Worm (Caenorhabditis elegans) whole organism, L2 larva: ENCODE results near the gene srz-20.
"Not testable (repeated sequence)": the region's sequence is repeated elsewhere in the genome, so short reads cannot be mapped to it uniquely, and the experiment has no call there.

Source experiments
- ZK546.5 ChIP-seq: sonication (generic microtip); optimal IDR thresholded peaks from 2 replicates; lab custom pipeline; 2017; ENCODE audit warnings: missing biosample characterization, missing genetic modification characterization
- alr-1 ChIP-seq: fragments of 150-350 bp; optimal IDR thresholded peaks from 2 replicates; lab custom pipeline; 2014; ENCODE audit warnings: missing biosample characterization, missing genetic modification characterization
- ama-1 ChIP-seq: fragments of 150-350 bp; optimal IDR thresholded peaks from 2 replicates; lab custom pipeline; 2018; ENCODE audit warnings: inconsistent platforms
- ceh-16 ChIP-seq: fragments of 150-350 bp; optimal IDR thresholded peaks from 2 replicates; lab custom pipeline; 2014; ENCODE audit warnings: missing biosample characterization, missing genetic modification characterization
- ceh-82 ChIP-seq: fragments of 150-350 bp; optimal IDR thresholded peaks from 2 replicates; lab custom pipeline; 2014; ENCODE audit warnings: missing biosample characterization, missing genetic modification characterization
- elt-1 ChIP-seq: fragments of 150-350 bp; optimal IDR thresholded peaks from 2 replicates; lab custom pipeline; 2014; ENCODE audit warnings: missing biosample characterization, missing genetic modification characterization
- fos-1 ChIP-seq: fragments of 150-350 bp; optimal IDR thresholded peaks from 2 replicates; lab custom pipeline; 2014; ENCODE audit warnings: missing biosample characterization, missing genetic modification characterization
- gmeb-1 ChIP-seq: fragments of 150-350 bp; optimal IDR thresholded peaks from 2 replicates; lab custom pipeline; 2014; ENCODE audit warnings: missing biosample characterization, missing genetic modification characterization
- lin-11 ChIP-seq: fragments of 150-350 bp; sonication (generic microtip); optimal IDR thresholded peaks from 2 replicates; lab custom pipeline; 2014; ENCODE audit warnings: missing biosample characterization, missing genetic modification characterization, inconsistent platforms, mixed read lengths
- lin-39 ChIP-seq: fragments of 150-350 bp; optimal IDR thresholded peaks from 2 replicates; lab custom pipeline; 2014; ENCODE audit warnings: missing biosample characterization, missing genetic modification reagents, missing genetic modification characterization
- mab-5 ChIP-seq: fragments of 150-350 bp; optimal IDR thresholded peaks from 2 replicates; lab custom pipeline; 2014; ENCODE audit warnings: missing biosample characterization, missing genetic modification characterization
- mbf-1 ChIP-seq: sonication (generic microtip); optimal IDR thresholded peaks from 2 replicates; lab custom pipeline; 2017; ENCODE audit warnings: missing biosample characterization, missing genetic modification characterization
- nhr-10 ChIP-seq: sonication (generic microtip); optimal IDR thresholded peaks from 2 replicates; lab custom pipeline; 2017; ENCODE audit warnings: missing biosample characterization, missing genetic modification characterization
- nhr-12 ChIP-seq: fragments of 150-350 bp; optimal IDR thresholded peaks from 2 replicates; lab custom pipeline; 2014; ENCODE audit warnings: missing biosample characterization, missing genetic modification characterization
- nhr-129 ChIP-seq: fragments of 150-350 bp; optimal IDR thresholded peaks from 2 replicates; lab custom pipeline; 2014; ENCODE audit warnings: missing biosample characterization, missing genetic modification characterization
- nhr-25 ChIP-seq: fragments of 150-350 bp; sonication (generic microtip); optimal IDR thresholded peaks from 3 replicates; lab custom pipeline; 2014; ENCODE audit warnings: missing biosample characterization, missing genetic modification characterization
- nhr-6 ChIP-seq: fragments of 150-350 bp; optimal IDR thresholded peaks from 2 replicates; lab custom pipeline; 2014; ENCODE audit warnings: missing biosample characterization, missing genetic modification characterization
- nhr-77 ChIP-seq: fragments of 150-350 bp; optimal IDR thresholded peaks from 2 replicates; lab custom pipeline; 2014; ENCODE audit warnings: missing biosample characterization, missing genetic modification characterization
- sem-4 ChIP-seq: fragments of 150-350 bp; optimal IDR thresholded peaks from 2 replicates; lab custom pipeline; 2014; ENCODE audit warnings: missing biosample characterization, missing genetic modification reagents, missing genetic modification characterization
- skn-1 ChIP-seq: sonication (generic microtip); optimal IDR thresholded peaks from 2 replicates; lab custom pipeline; 2017; ENCODE audit warnings: missing biosample characterization, missing genetic modification characterization
- sma-3 ChIP-seq: sonication (generic microtip); optimal IDR thresholded peaks from 2 replicates; lab custom pipeline; 2016; ENCODE audit warnings: missing genetic modification reagents, missing genetic modification characterization, missing compliant biosample characterization
- sma-9 ChIP-seq, 2 experiments: fragments of 150-350 bp in 1 of 2; sonication (generic microtip) in 1 of 2; optimal IDR thresholded peaks; 2 replicates each; lab custom pipeline; 2014 to 2016; ENCODE audit warnings: missing genetic modification characterization in 2 of 2, mild to moderate bottlenecking in 1 of 2, missing biosample characterization in 1 of 2, missing compliant biosample characterization in 1 of 2, missing genetic modification reagents in 1 of 2, moderate library complexity in 1 of 2
- snpc-4 ChIP-seq: fragments of 150-350 bp; optimal IDR thresholded peaks from 2 replicates; lab custom pipeline; 2014; ENCODE audit warnings: missing biosample characterization, missing genetic modification characterization
- unc-39 ChIP-seq: fragments of 150-350 bp; optimal IDR thresholded peaks from 2 replicates; lab custom pipeline; 2014; ENCODE audit warnings: missing biosample characterization, missing genetic modification characterization
- unc-55 ChIP-seq: fragments of 150-350 bp; sonication (generic microtip); optimal IDR thresholded peaks from 3 replicates; lab custom pipeline; 2014; ENCODE audit warnings: missing biosample characterization, missing genetic modification reagents, missing genetic modification characterization
- unc-62 ChIP-seq: fragments of 150-350 bp; optimal IDR thresholded peaks from 2 replicates; lab custom pipeline; 2014; ENCODE audit warnings: missing biosample characterization, missing genetic modification reagents, missing genetic modification characterization
- zag-1 ChIP-seq: fragments of 150-350 bp; optimal IDR thresholded peaks from 2 replicates; lab custom pipeline; 2014; ENCODE audit warnings: missing biosample characterization, missing genetic modification characterization
- ztf-11 ChIP-seq: sonication (generic microtip); optimal IDR thresholded peaks from 2 replicates; lab custom pipeline; 2017; ENCODE audit warnings: missing biosample characterization, missing genetic modification characterization

Gene srz-20

DNA sequence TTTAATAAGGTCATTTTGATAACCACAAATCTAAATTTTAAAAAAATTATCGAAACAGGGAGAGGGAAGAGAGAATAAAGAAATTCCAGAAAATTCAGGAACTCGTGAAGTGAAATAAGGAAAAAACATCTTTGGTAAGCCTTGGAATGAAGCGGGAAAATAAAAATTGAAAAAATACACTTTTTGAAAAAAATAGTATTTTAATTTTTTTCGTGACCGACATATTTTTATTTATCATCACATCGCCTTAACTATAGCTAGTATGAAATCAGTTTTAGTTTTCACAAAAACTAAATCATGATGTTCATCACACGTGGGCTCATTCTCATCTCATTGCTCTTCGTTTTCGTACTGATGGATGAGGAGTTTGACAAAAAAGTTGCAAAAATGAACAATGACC is 6.3 kb upstream of the srz-20 start, which contains the start of gene F56D6.13:
Gene F56D6.13 (plus strand): TSS at position 301 of the 400 bp plus-strand sequence.
- TF ChIP-seq unc-62 (GFP tag; lab: Kevin White, UChicago) (no peak), nhr-10 (tag; lab: Kevin White, UChicago) (no peak), nhr-129 (tag; lab: Kevin White, UChicago) (no peak), fos-1 (tag; lab: Kevin White, UChicago) (no peak), nhr-25 (tag; lab: Kevin White, UChicago) (no peak), snpc-4 (tag; lab: Kevin White, UChicago) (no peak), ama-1 (lab: Kevin White, UChicago) (no peak), ZK546.5 (tag; lab: Kevin White, UChicago) (no peak), lin-11 (no peak), ztf-11 (tag; lab: Kevin White, UChicago) (no peak), skn-1 (tag; lab: Kevin White, UChicago) (no peak)

DNA sequence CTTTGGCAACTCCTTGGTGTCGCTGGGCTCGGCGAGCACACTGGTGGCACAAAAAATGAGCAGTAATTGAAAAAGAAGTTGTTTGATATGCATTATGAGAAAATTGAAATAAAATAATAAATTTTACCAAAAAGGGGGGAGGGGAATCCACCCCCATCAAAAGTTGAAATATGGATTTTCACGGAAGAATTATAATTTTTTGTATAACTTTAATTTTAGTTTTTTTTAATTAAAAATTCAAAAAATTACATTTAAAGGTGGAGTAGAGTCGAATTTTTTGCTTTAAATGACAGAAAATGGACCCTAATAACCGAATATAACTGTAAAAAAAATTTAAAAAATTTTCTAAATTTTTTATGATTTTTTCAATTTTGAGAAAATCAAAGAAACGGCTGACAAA is 3.5 kb upstream of the srz-20 start, which contains the start of gene F56D6.18:
Gene F56D6.18 (minus strand): TSS at position 101 of the 400 bp plus-strand sequence.
- TF ChIP-seq nhr-129 (tag; lab: Kevin White, UChicago); nhr-12 (tag; lab: Kevin White, UChicago); unc-55 (GFP tag; lab: Kevin White, UChicago): not testable (repeated sequence)
- TF ChIP-seq, all 48 proteins: peak for 0; not testable (repeated sequence) for 48

DNA sequence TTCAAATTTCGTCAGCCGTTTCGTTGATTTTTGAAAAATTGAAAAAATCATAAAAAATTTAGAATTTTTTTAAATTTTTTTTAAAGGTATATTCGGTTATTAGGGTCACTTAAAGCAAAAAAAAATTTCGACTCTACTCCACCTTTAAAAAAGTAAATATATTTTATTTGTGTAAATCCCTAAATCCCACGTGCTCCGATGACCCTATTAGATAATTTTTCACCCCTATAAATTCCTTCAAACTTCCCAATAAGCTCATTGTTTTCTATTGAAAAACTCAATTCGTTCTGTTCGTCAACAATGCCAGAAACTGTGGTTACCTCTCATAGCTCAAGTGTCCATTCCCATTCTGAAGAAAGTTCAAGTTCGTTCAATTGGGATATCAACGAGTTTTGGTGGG is 2.8 kb upstream of the srz-20 start, which contains the start of gene F56D6.20:
Gene F56D6.20 (plus strand): TSS at position 301 of the 400 bp plus-strand sequence.
- TF ChIP-seq nhr-129 (tag; lab: Kevin White, UChicago) = no peak
- TF ChIP-seq ama-1 (lab: Kevin White, UChicago) = no peak

DNA sequence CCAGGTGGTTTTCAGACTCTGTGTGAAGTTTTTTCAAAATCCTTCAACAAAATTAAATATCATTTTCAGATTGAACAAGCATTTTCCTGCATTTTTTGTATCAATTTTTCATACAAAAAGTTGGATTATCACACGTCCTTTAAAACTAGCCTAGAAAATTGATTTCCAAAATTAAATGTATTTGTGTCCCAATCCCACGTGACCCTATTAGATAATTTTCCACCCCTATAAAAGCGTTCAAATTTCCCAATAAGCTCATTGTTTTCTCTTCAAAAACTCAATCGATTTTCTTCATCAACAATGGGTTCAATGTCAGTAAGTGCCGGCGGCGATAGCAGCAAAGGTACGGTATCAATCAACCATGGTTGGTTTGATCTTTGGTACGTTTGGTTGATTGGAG is 934 bp upstream of the srz-20 start, which contains the start of gene F56D6.19:
Gene F56D6.19 (plus strand): TSS at position 301 of the 400 bp plus-strand sequence.
- TF ChIP-seq alr-1 (tag; lab: Kevin White, UChicago) = no peak
- no peak for TF ChIP-seq zag-1 (tag; lab: Kevin White, UChicago)
- TF ChIP-seq nhr-6 (tag; lab: Kevin White, UChicago) = no peak

DNA sequence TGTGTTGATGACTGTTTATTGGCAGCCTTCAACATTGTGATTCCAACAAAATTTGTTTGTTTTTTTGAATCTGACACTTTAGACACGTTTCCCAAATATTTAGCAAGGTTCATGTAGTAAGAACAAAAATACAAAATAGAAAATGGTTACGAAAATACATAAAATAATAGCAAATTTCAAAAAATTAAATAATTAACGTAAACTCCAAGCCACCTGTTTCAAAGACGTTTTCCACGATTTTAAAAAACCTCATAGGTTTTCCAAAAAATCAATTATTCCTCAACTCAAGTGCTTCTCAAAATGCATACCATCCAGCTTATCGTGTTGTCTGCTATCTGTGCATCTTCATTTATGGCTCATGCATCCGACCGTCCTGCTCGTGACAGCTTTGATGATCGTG is 2.0 kb downstream of the srz-20 start, which contains the start of gene F56D6.14:
Gene F56D6.14 (plus strand): TSS at position 301 of the 400 bp plus-strand sequence.
- TF ChIP-seq lin-39 = no peak
- no peak for TF ChIP-seq nhr-77 (tag; lab: Kevin White, UChicago)
- no peak for TF ChIP-seq unc-62 (GFP tag; lab: Kevin White, UChicago)

DNA sequence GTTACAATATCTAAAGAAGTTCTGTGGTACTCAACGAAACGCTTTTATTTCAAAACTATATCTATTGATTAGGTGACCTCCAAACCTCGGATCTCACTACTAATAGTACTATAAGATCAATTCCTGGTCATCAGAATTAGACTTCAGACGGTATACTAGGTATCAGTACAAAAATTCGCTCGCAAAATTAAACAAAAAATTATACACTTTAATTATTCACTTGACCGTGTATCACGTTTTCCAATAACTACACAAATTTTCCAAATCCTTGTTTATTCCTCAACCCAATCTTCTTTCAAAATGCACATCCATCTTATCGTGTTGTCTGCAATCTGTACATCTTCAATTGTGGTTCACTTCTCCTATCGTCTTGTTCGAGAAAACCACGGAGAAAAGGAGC is 2.8 kb downstream of the srz-20 start, which contains the start of gene F56D6.23:
Gene F56D6.23 (plus strand): TSS at position 301 of the 400 bp plus-strand sequence.
- TF ChIP-seq sma-3 (GFP tag; lab: Kevin White, UChicago) = no peak
- no peak for TF ChIP-seq sem-4 (tag; lab: Kevin White, UChicago)
- no peak for TF ChIP-seq unc-55 (GFP tag; lab: Kevin White, UChicago)
- no peak for TF ChIP-seq elt-1 (tag; lab: Kevin White, UChicago)
- no peak for TF ChIP-seq ztf-11 (tag; lab: Kevin White, UChicago)
- no peak for TF ChIP-seq gmeb-1 (tag; lab: Kevin White, UChicago)
- TF ChIP-seq mab-5 (tag; lab: Kevin White, UChicago) = no peak
- no peak for TF ChIP-seq nhr-12 (tag; lab: Kevin White, UChicago)
- TF ChIP-seq unc-39 (tag; lab: Kevin White, UChicago) = no peak
- TF ChIP-seq ceh-82 (tag; lab: Kevin White, UChicago) = no peak
- no peak for TF ChIP-seq mbf-1
- no peak for TF ChIP-seq ceh-16 (tag; lab: Kevin White, UChicago)
- TF ChIP-seq sma-9 (GFP tag; optimal IDR thresholded peaks at IDR 0.05; lab: Kevin White, UChicago) = no peak
- TF ChIP-seq sma-9 (tag; optimal IDR thresholded peaks at IDR 0.05; lab: Kevin White, UChicago) = no peak

DNA sequence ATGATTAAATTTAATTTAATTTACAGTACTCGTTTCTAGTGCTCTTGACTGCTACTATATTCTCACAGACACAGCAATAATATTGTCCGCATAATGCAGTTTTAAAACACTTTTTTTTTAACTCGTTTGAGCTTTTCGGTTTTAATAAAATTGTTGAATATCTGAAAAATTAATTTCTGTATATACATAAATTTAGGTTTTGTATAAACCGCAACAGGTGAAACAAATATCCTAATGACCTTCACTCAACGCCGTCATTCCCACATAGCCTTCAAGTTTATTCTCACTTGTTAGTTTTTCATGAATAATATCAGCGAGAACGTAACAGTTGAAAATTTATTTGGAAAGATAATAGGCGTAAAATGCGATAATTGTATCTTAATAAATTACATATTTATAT is 4.1 kb downstream of the srz-20 start, which contains the start of gene srz-19:
Gene srz-19 (plus strand): TSS at position 301 of the 400 bp plus-strand sequence.
- no peak for TF ChIP-seq ztf-11 (tag; lab: Kevin White, UChicago)
